Comparison of ENCODE assay signal across 1 fruit fly cellular context in the genomic region with DNA sequence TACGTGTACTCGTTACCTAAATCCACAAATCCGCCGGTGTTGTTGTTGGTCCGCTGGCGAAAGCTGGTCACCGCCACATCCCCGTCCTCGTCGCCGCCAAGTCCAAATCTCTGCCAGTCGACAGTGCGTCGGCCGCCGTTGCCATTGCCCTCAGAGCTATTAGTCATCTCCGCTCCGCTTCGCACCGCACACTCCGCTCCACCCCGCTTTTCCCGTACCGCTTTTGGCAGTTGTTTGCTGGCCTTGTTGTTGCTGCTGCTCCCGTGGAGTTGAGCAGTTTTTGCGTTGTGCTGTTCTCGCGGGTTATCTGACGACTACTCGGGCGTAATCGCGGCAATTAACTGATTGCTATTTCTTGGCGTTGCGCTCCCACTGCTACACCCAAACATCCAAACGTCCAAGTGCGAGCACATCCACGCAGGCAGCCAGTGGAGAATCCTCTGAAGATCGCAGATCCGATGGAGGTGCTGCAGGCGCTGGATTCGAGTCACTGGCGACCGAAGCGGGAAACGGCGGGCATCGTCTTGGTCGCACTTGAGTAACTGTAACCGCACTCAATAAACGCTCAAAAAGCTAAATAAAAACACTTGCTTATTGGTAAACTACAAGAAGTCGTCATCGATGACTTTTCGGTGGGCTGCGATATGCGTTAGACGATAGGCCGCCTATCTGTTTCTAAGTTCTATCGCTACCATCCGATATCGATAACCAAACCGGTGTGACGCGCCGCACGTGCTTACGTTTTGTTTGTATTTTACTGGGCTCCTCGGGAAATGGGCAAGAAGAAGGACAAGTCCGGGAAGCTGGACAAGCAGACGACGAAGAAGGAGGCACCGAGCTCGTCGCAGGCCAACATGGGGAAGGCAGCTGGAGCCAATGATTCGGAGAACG.
TF ChIP-seq lines count a peak whose summit lies in the region.

Gene CG12773 (minus strand): TSS at position 660 of the 891 bp plus-strand sequence.
Gene CG11417 (plus strand): TSS at position 693 of the 891 bp plus-strand sequence.

TF ChIP-seq in whole organism, embryonic, 481 proteins besides CTCF, POLR2A, EP300 and RAD21 (continued from another document):
- TF ChIP-seq bbx (GFP tag; IDR thresholded peaks at IDR 0.05; lab: Robert Waterston, UW; ENCODE audit: partially characterized antibody) (peak; percentile 90), Dll (GFP tag; IDR thresholded peaks at IDR 0.05; lab: Robert Waterston, UW; ENCODE audit: partially characterized antibody) (peak; percentile 77), nerfin-2 (GFP tag; IDR thresholded peaks at IDR 0.05; lab: Robert Waterston, UW; ENCODE audit: partially characterized antibody) (peak; percentile 92), da (GFP tag; optimal IDR thresholded peaks at IDR 0.05; lab: Kevin White, UChicago) (no peak), Elba2 (GFP tag; optimal IDR thresholded peaks at IDR 0.05; lab: Kevin White, UChicago) (peak; percentile 60), HLHmδ (GFP tag; optimal IDR thresholded peaks at IDR 0.05; lab: Kevin White, UChicago) (no peak)
TF ChIP-seq in whole organism, embryonic: peak in this region for 55.
